Worm (Caenorhabditis elegans): ENCODE results near the gene T04G9.6.

The T04G9.6 gene

ce11 chrX:823736-824135, 39.0 kb upstream of the T04G9.6 start:
- no peak for TF ChIP-seq tbx-7 (tag; optimal IDR thresholded peaks at IDR 0.05)
- TF ChIP-seq unc-3 (GFP tag; conservative IDR thresholded peaks at IDR 0.05) = no peak
- no peak for TF ChIP-seq unc-3 (tag; optimal IDR thresholded peaks at IDR 0.05)

- TF ChIP-seq ceh-31 (tag; optimal IDR thresholded peaks at IDR 0.05) (no peak), ets-4 (tag; optimal IDR thresholded peaks at IDR 0.05) (no peak), K02D7.2 (tag; optimal IDR thresholded peaks at IDR 0.05) (no peak), pag-3 (tag; optimal IDR thresholded peaks at IDR 0.05; ENCODE audit: borderline replicate concordance) (no peak), pha-4 (tag; optimal IDR thresholded peaks at IDR 0.05) (no peak), dve-1 (tag; optimal IDR thresholded peaks at IDR 0.05) (no peak), ceh-34 (tag; optimal IDR thresholded peaks at IDR 0.05) (no peak), fkh-6 (tag; optimal IDR thresholded peaks at IDR 0.05) (no peak), hlh-30 (tag; optimal IDR thresholded peaks at IDR 0.05; ENCODE audit: insufficient read depth) (no peak), fax-1 (tag; optimal IDR thresholded peaks at IDR 0.05) (no peak), tbx-2 (tag; optimal IDR thresholded peaks at IDR 0.05) (no peak)
These were observed 33.2 kb upstream of the T04G9.6 start for ce11 chrX:817984-818383.

ce11 chrX:815929-816328, 31.2 kb upstream of the T04G9.6 start, which contains the start of gene ifd-2:
ifd-2 (minus strand) TSS chrX:815929.
- TF ChIP-seq ceh-30 (tag; optimal IDR thresholded peaks at IDR 0.05) (no peak), elt-2 (tag; optimal IDR thresholded peaks at IDR 0.05) (peak; percentile 78)

ce11 chrX:813063-813462, 28.3 kb upstream of the T04G9.6 start, which contains the start of gene F25E2.3:
F25E2.3 (minus strand) TSS chrX:813163.
- no peak for TF ChIP-seq unc-55 (GFP tag; optimal IDR thresholded peaks at IDR 0.05)
- TF ChIP-seq elt-2 (tag; optimal IDR thresholded peaks at IDR 0.05) = no peak
- TF ChIP-seq pros-1 (tag; optimal IDR thresholded peaks at IDR 0.05) = no peak
- TF ChIP-seq fax-1 (tag; optimal IDR thresholded peaks at IDR 0.05) = no peak
- TF ChIP-seq pat-9 (tag; optimal IDR thresholded peaks at IDR 0.05) = no peak
- no peak for TF ChIP-seq nfya-1 (tag; optimal IDR thresholded peaks at IDR 0.05)
- TF ChIP-seq hlh-8 (tag; optimal IDR thresholded peaks at IDR 0.05) = no peak
- no peak for TF ChIP-seq K02D7.2 (tag; optimal IDR thresholded peaks at IDR 0.05)
- no peak for TF ChIP-seq tbx-2 (tag; optimal IDR thresholded peaks at IDR 0.05)

- TF ChIP-seq pag-3 (tag; optimal IDR thresholded peaks at IDR 0.05; ENCODE audit: borderline replicate concordance) (no peak), unc-55 (GFP tag; optimal IDR thresholded peaks at IDR 0.05) (peak; percentile 7)
These were observed 27.5 kb upstream of the T04G9.6 start for ce11 chrX:812264-812663.

- TF ChIP-seq tbx-7 (tag; optimal IDR thresholded peaks at IDR 0.05) (no peak), C38D4.7 (GFP tag; optimal IDR thresholded peaks at IDR 0.05) (no peak), npax-4 (tag; optimal IDR thresholded peaks at IDR 0.05) (no peak), nhr-11 (tag; optimal IDR thresholded peaks at IDR 0.05) (no peak), ceh-24 (tag; optimal IDR thresholded peaks at IDR 0.05) (no peak), ceh-48 (tag; optimal IDR thresholded peaks at IDR 0.05) (no peak), sox-2 (GFP tag; IDR thresholded peaks at IDR 0.05) (no peak), ceh-18 (tag; optimal IDR thresholded peaks at IDR 0.05) (no peak), unc-55 (GFP tag; optimal IDR thresholded peaks at IDR 0.05) (no peak), pros-1 (tag; optimal IDR thresholded peaks at IDR 0.05) (no peak), hlh-30 (tag; optimal IDR thresholded peaks at IDR 0.05; ENCODE audit: insufficient read depth) (no peak), ets-4 (tag; optimal IDR thresholded peaks at IDR 0.05) (no peak), Y22D7AL.16 (tag; optimal IDR thresholded peaks at IDR 0.05) (no peak), nhr-232 (tag; optimal IDR thresholded peaks at IDR 0.05) (no peak)
These were observed 25.9 kb upstream of the T04G9.6 start, which contains the start of gene F25E2.2 for ce11 chrX:810694-811093. F25E2.2 (minus strand) TSS chrX:810794.

- peak; percentile 96 for TF ChIP-seq ref-2 (tag; optimal IDR thresholded peaks at IDR 0.05)
- TF ChIP-seq ceh-24 (tag; optimal IDR thresholded peaks at IDR 0.05) = no peak
- peak; percentile 38 for TF ChIP-seq pat-9 (tag; optimal IDR thresholded peaks at IDR 0.05)
- TF ChIP-seq C08G9.2 (tag; optimal IDR thresholded peaks at IDR 0.05) = peak; percentile 57
- TF ChIP-seq hlh-15 (tag; optimal IDR thresholded peaks at IDR 0.05) = peak; percentile 47
- TF ChIP-seq K02D7.2 (tag; optimal IDR thresholded peaks at IDR 0.05) = peak; percentile 17
- TF ChIP-seq elt-4 (tag; optimal IDR thresholded peaks at IDR 0.05) = no peak
- peak; percentile 96 for TF ChIP-seq ceh-31 (tag; optimal IDR thresholded peaks at IDR 0.05)
- TF ChIP-seq ama-1 (optimal IDR thresholded peaks at IDR 0.05) = no peak
- peak; percentile 34 for TF ChIP-seq zip-5 (tag; optimal IDR thresholded peaks at IDR 0.05)
- peak; percentile 47 for TF ChIP-seq F13H6.1 (tag; optimal IDR thresholded peaks at IDR 0.05)
- TF ChIP-seq ceh-6 (GFP tag; optimal IDR thresholded peaks at IDR 0.05) = peak; percentile 40
- TF ChIP-seq nhr-11 (tag; optimal IDR thresholded peaks at IDR 0.05) = no peak
- TF ChIP-seq elt-2 (tag; optimal IDR thresholded peaks at IDR 0.05) = peak; percentile 87
- TF ChIP-seq rnt-1 (tag; optimal IDR thresholded peaks at IDR 0.05) = peak; percentile 95
- TF ChIP-seq ceh-19 (GFP tag; optimal IDR thresholded peaks at IDR 0.05) = peak; percentile 78
- TF ChIP-seq ets-4 (tag; optimal IDR thresholded peaks at IDR 0.05) = peak; percentile 66
- no peak for TF ChIP-seq pha-4 (tag; optimal IDR thresholded peaks at IDR 0.05)
- TF ChIP-seq ceh-2 (tag; optimal IDR thresholded peaks at IDR 0.05) = peak; percentile 91
These were observed 21.8 kb upstream of the T04G9.6 start for ce11 chrX:806515-806914.
